Fruit fly (Drosophila melanogaster): ENCODE measurements around the gene CG45603.

The CG45603 gene

DNA sequence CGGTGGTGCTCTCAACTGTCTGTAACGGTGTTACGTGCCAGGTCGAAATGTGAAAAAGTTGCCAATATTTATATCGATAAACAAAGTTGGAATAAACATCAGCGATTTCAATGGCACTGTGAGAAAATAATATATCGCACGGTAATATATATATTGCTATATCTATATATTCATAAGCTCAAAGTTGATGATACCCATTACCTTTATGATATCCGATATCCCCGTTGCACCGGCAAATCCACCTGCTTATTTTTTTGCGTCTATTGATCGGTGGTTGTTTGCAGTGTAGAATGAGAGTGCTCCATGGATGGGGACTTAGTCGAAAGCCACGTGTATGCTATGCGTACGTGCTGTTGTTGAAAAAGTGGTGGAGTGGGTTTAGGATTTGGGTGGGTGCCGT, 33.4 kb upstream of the CG45603 start (continued):
- TF ChIP-seq HLH54F (GFP tag; optimal IDR thresholded peaks at IDR 0.05), result no peak
- no peak for TF ChIP-seq odd (GFP tag; optimal IDR thresholded peaks at IDR 0.05)
- TF ChIP-seq CG17568 (GFP tag; optimal IDR thresholded peaks at IDR 0.05), result no peak
- TF ChIP-seq lmd (GFP tag; IDR thresholded peaks at IDR 0.05), result peak; percentile 42; the same call in 1 of the 2 replicates
- no peak for TF ChIP-seq Eip74EF (GFP tag; optimal IDR thresholded peaks at IDR 0.05)
- no peak for TF ChIP-seq kah (GFP tag; optimal IDR thresholded peaks at IDR 0.05)
- peak; percentile 46 for TF ChIP-seq ATbp (GFP tag; optimal IDR thresholded peaks at IDR 0.05)
- peak; percentile 52 for TF ChIP-seq PHDP (tag; optimal IDR thresholded peaks at IDR 0.05)
- TF ChIP-seq gcm (GFP tag; optimal IDR thresholded peaks at IDR 0.05), result no peak
- TF ChIP-seq CTCF (GFP tag; optimal IDR thresholded peaks at IDR 0.05), result no peak
- TF ChIP-seq CG4820 (GFP tag; optimal IDR thresholded peaks at IDR 0.05), result no peak
- TF ChIP-seq D (optimal IDR thresholded peaks at IDR 0.05), result no peak
- TF ChIP-seq D (GFP tag; optimal IDR thresholded peaks at IDR 0.05), result no peak
- TF ChIP-seq Meics (GFP tag; optimal IDR thresholded peaks at IDR 0.05), result peak; percentile 44
- no peak for TF ChIP-seq CG5953 (GFP tag; IDR thresholded peaks at IDR 0.05)
- TF ChIP-seq CG9437 (GFP tag; optimal IDR thresholded peaks at IDR 0.05), result no peak
- peak; percentile 22 for TF ChIP-seq CG15269 (tag; optimal IDR thresholded peaks at IDR 0.05)
- TF ChIP-seq cwo (GFP tag; optimal IDR thresholded peaks at IDR 0.05), result peak; percentile 33
- no peak for TF ChIP-seq CG17802 (tag; optimal IDR thresholded peaks at IDR 0.05)
- TF ChIP-seq nerfin-1 (tag; optimal IDR thresholded peaks at IDR 0.05), result no peak
- TF ChIP-seq CG14014 (GFP tag; IDR thresholded peaks at IDR 0.05), result 0 out of 2 replicates have a peak, but pooled peaks have one; percentile 21
- TF ChIP-seq CG10565 (GFP tag; optimal IDR thresholded peaks at IDR 0.05), result no peak
- TF ChIP-seq NC2α (GFP tag; optimal IDR thresholded peaks at IDR 0.05), result no peak
- TF ChIP-seq Tbp (GFP tag; optimal IDR thresholded peaks at IDR 0.05), result no peak
- TF ChIP-seq unpg (GFP tag; optimal IDR thresholded peaks at IDR 0.05), result peak; percentile 62
- TF ChIP-seq nmo (GFP tag; optimal IDR thresholded peaks at IDR 0.05), result peak; percentile 23
- TF ChIP-seq CG1233 (GFP tag; optimal IDR thresholded peaks at IDR 0.05), result peak; percentile 19
- peak; percentile 57 for TF ChIP-seq CG7839 (tag; optimal IDR thresholded peaks at IDR 0.05)
- TF ChIP-seq CG3726 (GFP tag; IDR thresholded peaks at IDR 0.05), result no peak
- peak; percentile 65 for TF ChIP-seq gem (tag; optimal IDR thresholded peaks at IDR 0.05)
- no peak for TF ChIP-seq maf-S (GFP tag; optimal IDR thresholded peaks at IDR 0.05)
- no peak for TF ChIP-seq CG2116 (GFP tag; optimal IDR thresholded peaks at IDR 0.05)
- TF ChIP-seq crc (GFP tag; optimal IDR thresholded peaks at IDR 0.05), result no peak
- peak; percentile 45; the same call in 1 of the 2 replicates for TF ChIP-seq ara (GFP tag; IDR thresholded peaks at IDR 0.05)
- no peak for TF ChIP-seq HmgZ (tag; optimal IDR thresholded peaks at IDR 0.05)
- TF ChIP-seq dati (GFP tag; IDR thresholded peaks at IDR 0.05), result no peak
- peak; percentile 41 for TF ChIP-seq NfI (GFP tag; optimal IDR thresholded peaks at IDR 0.05)
- TF ChIP-seq gcm2 (GFP tag; optimal IDR thresholded peaks at IDR 0.05), result no peak
- TF ChIP-seq fru (optimal IDR thresholded peaks at IDR 0.05), result no peak
- TF ChIP-seq CG3407 (GFP tag; optimal IDR thresholded peaks at IDR 0.05), result no peak
- TF ChIP-seq Blimp-1 (GFP tag; optimal IDR thresholded peaks at IDR 0.05), result peak; percentile 51
- no peak for TF ChIP-seq CG10543 (GFP tag; optimal IDR thresholded peaks at IDR 0.05)
- TF ChIP-seq CG14965 (GFP tag; optimal IDR thresholded peaks at IDR 0.05; ENCODE audit: borderline replicate concordance), result no peak
- no peak for TF ChIP-seq run (tag; optimal IDR thresholded peaks at IDR 0.05)
- no peak for TF ChIP-seq CG10321 (GFP tag; IDR thresholded peaks at IDR 0.05)
- peak; percentile 21 for TF ChIP-seq CG15514 (GFP tag; optimal IDR thresholded peaks at IDR 0.05)
- TF ChIP-seq CG10267 (tag; optimal IDR thresholded peaks at IDR 0.05), result peak; percentile 11
- TF ChIP-seq CG6683 (GFP tag; optimal IDR thresholded peaks at IDR 0.05), result no peak
- 0 out of 2 replicates have a peak, but pooled peaks have one; percentile 19 for TF ChIP-seq CG10366 (GFP tag; IDR thresholded peaks at IDR 0.05)
- no peak for TF ChIP-seq CG3838 (GFP tag; optimal IDR thresholded peaks at IDR 0.05)
- no peak for TF ChIP-seq CG4328 (GFP tag; optimal IDR thresholded peaks at IDR 0.05)
